Fruit fly (Drosophila melanogaster) S2 (cell line): ENCODE results near the gene Ptpmeg2.

Experiments
- CG8478 ChIP-seq: fragments of >200 bp; optimal IDR thresholded peaks from 2 replicates; lab custom pipeline; 2018
- CTCF ChIP-seq, 2 experiments: fragments of >200 bp; optimal IDR thresholded peaks; 2 replicates each; lab custom pipeline; 2018

dm6 chrX:9581869-9582268, 77.1 kb downstream of the Ptpmeg2 start:
- no peak for TF ChIP-seq CTCF (optimal IDR thresholded peaks at IDR 0.05; lab: Kevin White, UChicago)
- no peak for TF ChIP-seq CG8478 (lab: Kevin White, UChicago)
